Worm (Caenorhabditis elegans): Measurements from ENCODE around the gene Y17D7B.2.

ce11 chrV:18838799-18839354 lies 51.3 kb downstream of the Y17D7B.2 start, which contains the start of gene nhr-65:
- TF ChIP-seq sea-1 (GFP tag; conservative IDR thresholded peaks at IDR 0.05) = no peak
- TF ChIP-seq tbx-37 (GFP tag; conservative IDR thresholded peaks at IDR 0.05) = no peak
- no peak for TF ChIP-seq ama-1 (optimal IDR thresholded peaks at IDR 0.05)
- no peak for TF ChIP-seq B0310.2 (tag; optimal IDR thresholded peaks at IDR 0.05)

All from whole organism, early embryonic.